Worm (Caenorhabditis elegans): Measurements from ENCODE around the gene bus-2.

bus-2 gene

ce11 chrIV:1659978-1660377 lies 39.7 kb upstream of the bus-2 start, which contains the start of gene Y41D4B.4 (continued):
- TF ChIP-seq lin-54 (GFP tag; optimal IDR thresholded peaks at IDR 0.05) (peak; percentile 44), chd-7 (tag; optimal IDR thresholded peaks at IDR 0.05) (no peak), F10E7.11 (tag; optimal IDR thresholded peaks at IDR 0.05) (no peak)

- TF ChIP-seq athp-1 (tag; optimal IDR thresholded peaks at IDR 0.05) (no peak), xnd-1 (tag; optimal IDR thresholded peaks at IDR 0.05) (peak; percentile 44), ccch-3 (GFP tag; optimal IDR thresholded peaks at IDR 0.05) (no peak), ceh-79 (tag; optimal IDR thresholded peaks at IDR 0.05) (no peak), madf-6 (GFP tag; IDR thresholded peaks at IDR 0.05) (peak; percentile 54), efl-1 (GFP tag; optimal IDR thresholded peaks at IDR 0.05) (peak; percentile 21), dpff-1 (tag; optimal IDR thresholded peaks at IDR 0.05) (no peak), hlh-26 (GFP tag; conservative IDR thresholded peaks at IDR 0.05) (no peak), F33H1.4 (GFP tag; IDR thresholded peaks at IDR 0.05) (peak; percentile 67), lsl-1 (GFP tag; optimal IDR thresholded peaks at IDR 0.05) (peak; percentile 70), F23B12.7 (tag; optimal IDR thresholded peaks at IDR 0.05; ENCODE audit: insufficient read depth) (no peak), C17E4.6 (GFP tag; IDR thresholded peaks at IDR 0.05) (no peak)
Observed at ce11 chrIV:1660735-1661134, 39.0 kb upstream of the bus-2 start.

ce11 chrIV:1662872-1663271 lies 36.8 kb upstream of the bus-2 start:
- TF ChIP-seq atf-7 (tag; optimal IDR thresholded peaks at IDR 0.05) (no peak), madf-6 (GFP tag; IDR thresholded peaks at IDR 0.05) (no peak), ceh-100 (GFP tag; IDR thresholded peaks at IDR 0.05) (no peak), dpff-1 (tag; optimal IDR thresholded peaks at IDR 0.05) (no peak), madf-10 (tag; optimal IDR thresholded peaks at IDR 0.05) (no peak), F39B2.1 (GFP tag; IDR thresholded peaks at IDR 0.05) (no peak), ztf-3 (GFP tag; optimal IDR thresholded peaks at IDR 0.05) (no peak), F57C9.4 (tag; optimal IDR thresholded peaks at IDR 0.05) (no peak), attf-5 (GFP tag; optimal IDR thresholded peaks at IDR 0.05) (no peak), K11D2.4 (GFP tag; IDR thresholded peaks at IDR 0.05) (no peak), ets-4 (GFP tag; optimal IDR thresholded peaks at IDR 0.05) (no peak), lsl-1 (GFP tag; optimal IDR thresholded peaks at IDR 0.05) (no peak), snpc-4 (GFP tag; optimal IDR thresholded peaks at IDR 0.05) (no peak), snpc-4 (tag; optimal IDR thresholded peaks at IDR 0.05) (no peak), egrh-3 (GFP tag; IDR thresholded peaks at IDR 0.05) (no peak), chd-7 (tag; optimal IDR thresholded peaks at IDR 0.05) (no peak), lin-40 (tag; optimal IDR thresholded peaks at IDR 0.05) (no peak), F49E8.2 (tag; optimal IDR thresholded peaks at IDR 0.05; ENCODE audit: insufficient read depth) (no peak)

- no peak for TF ChIP-seq ama-1 (optimal IDR thresholded peaks at IDR 0.05)
- TF ChIP-seq ama-1 (GFP tag; optimal IDR thresholded peaks at IDR 0.05), result no peak
- TF ChIP-seq dpff-1 (tag; optimal IDR thresholded peaks at IDR 0.05), result no peak
- TF ChIP-seq gei-17 (GFP tag; optimal IDR thresholded peaks at IDR 0.05), result no peak
Observed at ce11 chrIV:1672398-1672797, 27.3 kb upstream of the bus-2 start, which contains the start of gene Y41D4B.1. Gene Y41D4B.1 (plus strand): TSS chrIV:1672698.

- TF ChIP-seq unc-130 (GFP tag; optimal IDR thresholded peaks at IDR 0.05) (no peak), ZK185.1 (tag; optimal IDR thresholded peaks at IDR 0.05; ENCODE audit: poor library complexity, severe bottlenecking) (no peak), ceh-27 (GFP tag; optimal IDR thresholded peaks at IDR 0.05) (no peak), dox-1 (GFP tag; IDR thresholded peaks at IDR 0.05) (no peak), F10E7.11 (tag; optimal IDR thresholded peaks at IDR 0.05) (no peak), hmg-1.2 (GFP tag; IDR thresholded peaks at IDR 0.05) (no peak), die-1 (tag; optimal IDR thresholded peaks at IDR 0.05) (no peak), mel-28 (tag; optimal IDR thresholded peaks at IDR 0.05; ENCODE audit: borderline replicate concordance) (no peak), tlf-1 (GFP tag; optimal IDR thresholded peaks at IDR 0.05) (no peak), egl-18 (GFP tag; IDR thresholded peaks at IDR 0.05) (no peak)
Observed at ce11 chrIV:1676926-1677325, 22.8 kb upstream of the bus-2 start.

Data from whole organism, young adult.